Fruit fly (Drosophila melanogaster) whole organism, embryonic: ENCODE measurements around the gene CG15279.

ENCODE experiments used
- CG10147 ChIP-seq: fragments of 200-800 bp; sonication (Bioruptor generic); optimal IDR thresholded peaks from 2 replicates; lab custom pipeline; 2019; ENCODE audit warnings: missing biosample characterization, mild to moderate bottlenecking, missing genetic modification characterization, moderate library complexity
- CG1024 ChIP-seq: fragments of 200-800 bp; sonication (Bioruptor generic); IDR thresholded peaks from 2 replicates; pipeline ENCODE4 v1.3.6; 2022; ENCODE audit warnings: missing biosample characterization, missing genetic modification characterization
- CG10267 ChIP-seq: fragments of 200-800 bp; sonication (Bioruptor generic); optimal IDR thresholded peaks from 2 replicates; lab custom pipeline; 2018; ENCODE audit warnings: missing biosample characterization, mild to moderate bottlenecking, missing genetic modification characterization, moderate library complexity
- CG12219 ChIP-seq: fragments of 200-800 bp; sonication (Bioruptor generic); optimal IDR thresholded peaks from 3 replicates; lab custom pipeline; 2018; ENCODE audit warnings: missing biosample characterization, mild to moderate bottlenecking, missing genetic modification characterization
- CG12769 ChIP-seq: fragments of 200-800 bp; sonication (Bioruptor generic); optimal IDR thresholded peaks from 2 replicates; lab custom pipeline; 2019; ENCODE audit warnings: missing biosample characterization, mild to moderate bottlenecking, missing genetic modification characterization, moderate library complexity
- CG13287 ChIP-seq: fragments of 200-800 bp; sonication (Bioruptor generic); IDR thresholded peaks from 2 replicates; pipeline ENCODE4 v1.3.6; 2022; ENCODE audit warnings: missing biosample characterization, missing genetic modification characterization; ENCODE audit not compliant: partially characterized antibody
- CG13775 ChIP-seq: fragments of 200-800 bp; sonication (Bioruptor generic); optimal IDR thresholded peaks from 3 replicates; lab custom pipeline; 2017; ENCODE audit warnings: missing biosample characterization, mild to moderate bottlenecking, missing genetic modification characterization
- CG13894 ChIP-seq: fragments of 200-800 bp; sonication (Bioruptor generic); optimal IDR thresholded peaks from 3 replicates; lab custom pipeline; 2018; ENCODE audit warnings: missing biosample characterization, mild to moderate bottlenecking, missing genetic modification characterization, moderate library complexity
- CG15269 ChIP-seq: fragments of 200-800 bp; sonication (Bioruptor generic); optimal IDR thresholded peaks from 2 replicates; lab custom pipeline; 2018; ENCODE audit warnings: missing biosample characterization, mild to moderate bottlenecking, missing genetic modification characterization, moderate library complexity
- CG16813 ChIP-seq: fragments of 200-800 bp; sonication (Bioruptor generic); IDR thresholded peaks from 3 replicates; pipeline ENCODE4 v1.3.6; 2022; ENCODE audit warnings: missing biosample characterization, missing genetic modification characterization; ENCODE audit not compliant: partially characterized antibody
- CG18599 ChIP-seq: fragments of 200-800 bp; sonication (Bioruptor generic); optimal IDR thresholded peaks from 3 replicates; lab custom pipeline; 2017; ENCODE audit warnings: missing biosample characterization, missing genetic modification characterization, mild to moderate bottlenecking, moderate library complexity, missing genetic modification reagents
- CG2120 ChIP-seq: fragments of 200-800 bp; sonication (Bioruptor generic); optimal IDR thresholded peaks from 3 replicates; lab custom pipeline; 2016; ENCODE audit warnings: missing biosample characterization, missing genetic modification characterization
- CG2678 ChIP-seq: fragments of 200-800 bp; sonication (Bioruptor generic); optimal IDR thresholded peaks from 3 replicates; lab custom pipeline; 2019; ENCODE audit warnings: missing biosample characterization, mild to moderate bottlenecking, missing genetic modification characterization, moderate library complexity
- CG32532 ChIP-seq: fragments of 200-800 bp; sonication (Bioruptor generic); IDR thresholded peaks from 2 replicates; pipeline ENCODE4 v1.3.6; 2022; ENCODE audit warnings: missing biosample characterization, missing genetic modification characterization
- CG3281 ChIP-seq: fragments of 200-800 bp; sonication (Bioruptor generic); optimal IDR thresholded peaks from 3 replicates; lab custom pipeline; 2017; ENCODE audit warnings: missing biosample characterization, mild to moderate bottlenecking, missing genetic modification characterization
- CG3838 ChIP-seq: fragments of 200-800 bp; sonication (Bioruptor generic); optimal IDR thresholded peaks from 3 replicates; lab custom pipeline; 2016; ENCODE audit warnings: missing biosample characterization, missing genetic modification characterization
- CG3847 ChIP-seq: fragments of 200-800 bp; sonication (Bioruptor generic); IDR thresholded peaks from 2 replicates; pipeline ENCODE4 v1.3.6; 2022; ENCODE audit warnings: missing biosample characterization, missing genetic modification characterization
- CG42726 ChIP-seq: fragments of 200-800 bp; sonication (Bioruptor generic); IDR thresholded peaks from 2 replicates; pipeline ENCODE4 v1.3.6; 2022; ENCODE audit warnings: missing biosample characterization, missing genetic modification characterization; ENCODE audit not compliant: partially characterized antibody
- CG5953 ChIP-seq: fragments of 200-800 bp; sonication (Bioruptor generic); IDR thresholded peaks from 2 replicates; pipeline ENCODE4 v1.3.6; 2022; ENCODE audit warnings: missing biosample characterization, missing genetic modification characterization
- CG6654 ChIP-seq: fragments of 200-800 bp; sonication (Bioruptor generic); optimal IDR thresholded peaks from 2 replicates; lab custom pipeline; 2017; ENCODE audit warnings: missing biosample characterization, mild to moderate bottlenecking, missing genetic modification characterization
- CG6689 ChIP-seq: fragments of 200-800 bp; sonication (Bioruptor generic); IDR thresholded peaks from 2 replicates; pipeline ENCODE4 v1.3.6; 2022; ENCODE audit warnings: missing biosample characterization, missing genetic modification characterization
- CG7839 ChIP-seq: fragments of 200-800 bp; sonication (Bioruptor generic); optimal IDR thresholded peaks from 3 replicates; lab custom pipeline; 2018; ENCODE audit warnings: missing biosample characterization, mild to moderate bottlenecking, missing genetic modification characterization, moderate library complexity
- D19A ChIP-seq: fragments of 200-800 bp; optimal IDR thresholded peaks from 3 replicates; lab custom pipeline; 2019; ENCODE audit warnings: missing biosample characterization, mild to moderate bottlenecking, missing genetic modification characterization, moderate library complexity
- Dp ChIP-seq: fragments of 200-800 bp; sonication (Bioruptor generic); optimal IDR thresholded peaks from 2 replicates; lab custom pipeline; 2018; ENCODE audit warnings: missing biosample characterization, mild to moderate bottlenecking, missing genetic modification characterization, moderate library complexity
- Drgx ChIP-seq: fragments of 200-800 bp; sonication (Bioruptor generic); IDR thresholded peaks from 2 replicates; pipeline ENCODE4 v1.3.6; 2022; ENCODE audit warnings: missing biosample characterization, missing genetic modification characterization
- HLH4C ChIP-seq: fragments of 200-800 bp; sonication (Bioruptor generic); IDR thresholded peaks from 3 replicates; pipeline ENCODE4 v1.3.6; 2022; ENCODE audit warnings: missing biosample characterization, missing genetic modification characterization; ENCODE audit not compliant: partially characterized antibody
- Hr51 ChIP-seq, 2 experiments: fragments of 200-800 bp; sonication (Bioruptor generic); optimal IDR thresholded peaks; 2 replicates in 1 of 2; 3 replicates in 1 of 2; lab custom pipeline; 2016 to 2018; ENCODE audit warnings: missing biosample characterization in 2 of 2, missing genetic modification characterization in 2 of 2, mild to moderate bottlenecking in 1 of 2, moderate library complexity in 1 of 2
- Jarid2 ChIP-seq: fragments of 200-800 bp; sonication (Bioruptor generic); optimal IDR thresholded peaks from 3 replicates; lab custom pipeline; 2017; ENCODE audit warnings: mild to moderate bottlenecking, missing biosample characterization, missing genetic modification reagents, missing genetic modification characterization
- Meics ChIP-seq: fragments of 200-800 bp; sonication (Bioruptor generic); optimal IDR thresholded peaks from 2 replicates; lab custom pipeline; 2017; ENCODE audit warnings: missing biosample characterization, mild to moderate bottlenecking, missing genetic modification characterization
- NfI ChIP-seq: fragments of 200-800 bp; sonication (Bioruptor generic); optimal IDR thresholded peaks from 3 replicates; lab custom pipeline; 2018; ENCODE audit warnings: missing biosample characterization, mild to moderate bottlenecking, missing genetic modification characterization, moderate library complexity
- Ptx1 ChIP-seq: fragments of 200-800 bp; sonication (Bioruptor generic); IDR thresholded peaks from 2 replicates; pipeline ENCODE4 v1.3.6; 2022; ENCODE audit warnings: missing biosample characterization, missing genetic modification characterization
- ap ChIP-seq: fragments of 200-800 bp; sonication (Bioruptor generic); IDR thresholded peaks from 2 replicates; pipeline ENCODE4 v1.3.6; 2022; ENCODE audit warnings: missing biosample characterization, missing genetic modification characterization
- cad ChIP-seq: fragments of >200 bp; optimal IDR thresholded peaks from 2 replicates; lab custom pipeline; 2017; ENCODE audit warnings: missing biosample characterization, missing genetic modification characterization
- cwo ChIP-seq: fragments of 200-800 bp; sonication (Bioruptor generic); optimal IDR thresholded peaks from 3 replicates; lab custom pipeline; 2017; ENCODE audit warnings: missing biosample characterization, missing genetic modification characterization, mild to moderate bottlenecking, moderate library complexity, missing genetic modification reagents
- fd96Cb ChIP-seq: fragments of 200-800 bp; sonication (Bioruptor generic); optimal IDR thresholded peaks from 2 replicates; lab custom pipeline; 2018; ENCODE audit warnings: missing biosample characterization, mild to moderate bottlenecking, missing genetic modification characterization, moderate library complexity
- gcm2 ChIP-seq: fragments of 200-800 bp; sonication (Bioruptor generic); optimal IDR thresholded peaks from 2 replicates; lab custom pipeline; 2016; ENCODE audit warnings: missing biosample characterization, missing genetic modification characterization
- gem ChIP-seq: fragments of 200-800 bp; sonication (Bioruptor generic); optimal IDR thresholded peaks from 2 replicates; lab custom pipeline; 2019; ENCODE audit warnings: missing biosample characterization, mild to moderate bottlenecking, missing genetic modification characterization, moderate library complexity
- knrl ChIP-seq: fragments of 200-800 bp; sonication (Bioruptor generic); IDR thresholded peaks from 3 replicates; pipeline ENCODE4 v1.3.6; 2022; ENCODE audit warnings: missing biosample characterization, missing genetic modification characterization; ENCODE audit not compliant: partially characterized antibody
- lmd ChIP-seq: fragments of 200-800 bp; sonication (Bioruptor generic); IDR thresholded peaks from 2 replicates; pipeline ENCODE4 v1.3.6; 2022; ENCODE audit warnings: missing biosample characterization, missing genetic modification characterization
- nmo ChIP-seq: fragments of 200-800 bp; sonication (Bioruptor generic); optimal IDR thresholded peaks from 2 replicates; lab custom pipeline; 2018; ENCODE audit warnings: missing biosample characterization, mild to moderate bottlenecking, missing genetic modification characterization, moderate library complexity
- ranshi ChIP-seq: fragments of 200-800 bp; sonication (Bioruptor generic); IDR thresholded peaks from 2 replicates; pipeline ENCODE4 v1.3.6; 2022; ENCODE audit warnings: missing biosample characterization, missing genetic modification characterization
- row ChIP-seq: fragments of 200-800 bp; sonication (Bioruptor generic); IDR thresholded peaks from 3 replicates; pipeline ENCODE4 v1.3.6; 2022; ENCODE audit warnings: missing biosample characterization, missing genetic modification characterization
- scrt ChIP-seq: fragments of 200-800 bp; sonication (Bioruptor generic); optimal IDR thresholded peaks from 2 replicates; lab custom pipeline; 2018; ENCODE audit warnings: missing biosample characterization, mild to moderate bottlenecking, missing genetic modification characterization, moderate library complexity
- sob ChIP-seq: fragments of 200-800 bp; sonication (Bioruptor generic); IDR thresholded peaks from 2 replicates; pipeline ENCODE4 v1.3.6; 2022; ENCODE audit warnings: missing biosample characterization, missing genetic modification characterization
- stwl ChIP-seq: fragments of 200-800 bp; sonication (Bioruptor generic); optimal IDR thresholded peaks from 3 replicates; lab custom pipeline; 2018; ENCODE audit warnings: missing biosample characterization, mild to moderate bottlenecking, missing genetic modification characterization, moderate library complexity
- tx ChIP-seq: fragments of 200-800 bp; sonication (Bioruptor generic); optimal IDR thresholded peaks from 2 replicates; lab custom pipeline; 2016; ENCODE audit warnings: missing biosample characterization, missing genetic modification characterization
- yki ChIP-seq: fragments of >200 bp; optimal IDR thresholded peaks from 3 replicates; lab custom pipeline; 2018
- zfh2 ChIP-seq: fragments of 200-800 bp; sonication (Bioruptor generic); optimal IDR thresholded peaks from 2 replicates; lab custom pipeline; 2016; ENCODE audit warnings: missing biosample characterization, missing genetic modification characterization

Gene CG15279

DNA sequence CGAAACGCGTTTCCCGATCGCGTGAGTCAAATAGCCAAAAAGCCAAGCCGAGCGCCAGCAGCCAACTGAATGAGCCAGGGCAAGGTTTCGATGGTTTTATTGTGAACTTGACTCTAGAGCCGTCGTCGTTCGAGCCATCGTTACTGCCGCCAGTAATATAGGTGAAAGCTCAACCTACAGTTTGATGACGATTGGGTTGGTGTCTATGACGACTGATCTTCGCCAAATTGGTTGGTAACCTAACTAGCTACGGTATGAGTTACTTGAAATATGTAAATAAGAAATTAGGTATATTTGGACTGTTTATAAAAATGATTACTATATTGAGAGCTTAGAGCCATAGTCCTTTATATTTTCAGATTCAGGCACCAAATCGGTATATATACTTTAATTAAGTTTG lies at the start of gene CG15279:
TSS of gene CG15279 (minus strand) at position 72 of the 400 bp plus-strand sequence.
- TF ChIP-seq CG42726 (GFP tag; lab: Robert Waterston, UW) (peak; percentile 11; the same call in 1 of the 2 replicates), zfh2 (no peak), knrl (0 out of 3 replicates have a peak, but pooled peaks have one; percentile 26), HLH4C (GFP tag; lab: Robert Waterston, UW) (0 out of 3 replicates have a peak, but pooled peaks have one; percentile 20), nmo (GFP tag; lab: Kevin White, UChicago) (no peak), CG12769 (tag; lab: Kevin White, UChicago) (peak; percentile 78), CG13287 (no peak; the same call in 1 of the 2 replicates), CG6654 (GFP tag; lab: Kevin White, UChicago) (peak; percentile 98), cad (GFP tag; lab: Kevin White, UChicago) (peak; percentile 29), CG1024 (GFP tag; lab: Robert Waterston, UW) (no peak), fd96Cb (tag; lab: Kevin White, UChicago) (no peak), stwl (tag; lab: Kevin White, UChicago) (peak; percentile 32), yki (lab: Kevin White, UChicago) (no peak), Jarid2 (GFP tag; lab: Kevin White, UChicago) (peak; percentile 39)

- no peak for TF ChIP-seq CG10267 (tag; lab: Kevin White, UChicago)
- TF ChIP-seq CG13894, result peak; percentile 23
- TF ChIP-seq Dp (GFP tag; lab: Kevin White, UChicago), result no peak
- 0 out of 2 replicates have a peak, but pooled peaks have one; percentile 19 for TF ChIP-seq CG3847 (GFP tag; lab: Robert Waterston, UW)
- peak; percentile 40 for TF ChIP-seq Meics (GFP tag; lab: Kevin White, UChicago)
- TF ChIP-seq D19A, result peak; percentile 56
- peak; percentile 46; the same call in 1 of the 2 replicates for TF ChIP-seq Ptx1 (GFP tag; lab: Robert Waterston, UW)
- 0 out of 2 replicates have a peak, but pooled peaks have one; percentile 40 for TF ChIP-seq sob
- no peak for TF ChIP-seq CG13775 (GFP tag; lab: Kevin White, UChicago)
- TF ChIP-seq Hr51 (GFP tag; optimal IDR thresholded peaks at IDR 0.05; lab: Kevin White, UChicago), result peak in 1 of 2 experiments; percentile 34
- peak; percentile 48 for TF ChIP-seq cwo (GFP tag; lab: Kevin White, UChicago)
- peak; percentile 39 for TF ChIP-seq CG2120 (GFP tag; lab: Kevin White, UChicago)
- peak; percentile 50 for TF ChIP-seq CG7839 (tag; lab: Kevin White, UChicago)
- no peak for TF ChIP-seq CG3838 (GFP tag; lab: Kevin White, UChicago)
- no peak for TF ChIP-seq tx (GFP tag; lab: Kevin White, UChicago)
- peak; percentile 17 for TF ChIP-seq CG15269 (tag; lab: Kevin White, UChicago)
- TF ChIP-seq CG12219 (GFP tag; lab: Kevin White, UChicago), result no peak
- peak; percentile 2 for TF ChIP-seq gem
- TF ChIP-seq CG32532, result peak; percentile 28; the same call in 1 of the 2 replicates
- TF ChIP-seq gcm2, result no peak
- TF ChIP-seq lmd (GFP tag; lab: Robert Waterston, UW), result peak; percentile 24; the same call in 1 of the 2 replicates
- peak; percentile 66 for TF ChIP-seq CG2678 (tag; lab: Kevin White, UChicago)
- TF ChIP-seq scrt (GFP tag; lab: Kevin White, UChicago), result peak; percentile 7
- no peak for TF ChIP-seq CG5953 (GFP tag; lab: Robert Waterston, UW)
- TF ChIP-seq row, result 0 out of 3 replicates have a peak, but pooled peaks have one; percentile 40
- no peak for TF ChIP-seq Drgx (GFP tag; lab: Robert Waterston, UW)
- TF ChIP-seq CG18599 (GFP tag; lab: Kevin White, UChicago), result peak; percentile 81
- peak; percentile 39 for TF ChIP-seq CG10147 (GFP tag; lab: Kevin White, UChicago)
- TF ChIP-seq ap (GFP tag; lab: Robert Waterston, UW), result no peak
- no peak for TF ChIP-seq CG16813 (GFP tag; lab: Robert Waterston, UW)
- TF ChIP-seq CG3281 (GFP tag; lab: Kevin White, UChicago), result peak; percentile 25
- TF ChIP-seq NfI (GFP tag; lab: Kevin White, UChicago), result no peak
- peak; percentile 11; the same call in 1 of the 2 replicates for TF ChIP-seq ranshi
- no peak for TF ChIP-seq CG6689 (GFP tag; lab: Robert Waterston, UW)
Measured at dm6 chr2L:14887530-14887929, 36.0 kb upstream of the CG15279 start.
